Worm (Caenorhabditis elegans) whole organism, L4 larva: ENCODE results near the gene tsr-1.
A peak's percentile ranks its signal among the peaks of the same experiment; 100 is the strongest.

Source experiments
- F26F4.8 ChIP-seq: fragments of 200-800 bp; sonication (Bioruptor generic); conservative IDR thresholded peaks from 2 replicates; pipeline ENCODE4 v1.3.6; 2022; ENCODE audit warnings: missing genetic modification characterization, missing compliant biosample characterization
- Y48G9A.11 ChIP-seq: fragments of 200-800 bp; sonication (Bioruptor generic); IDR thresholded peaks from 2 replicates; pipeline ENCODE4 v1.3.6; 2022; ENCODE audit warnings: missing genetic modification reagents, missing genetic modification characterization, missing compliant biosample characterization
- aha-1 ChIP-seq: fragments of 150-350 bp; peaks from one replicate; lab custom pipeline; 2014; ENCODE audit warnings: missing biosample characterization, missing genetic modification characterization
- ama-1 ChIP-seq: fragments of 150-350 bp; optimal IDR thresholded peaks from 2 replicates; lab custom pipeline; 2014; ENCODE audit warnings: inconsistent platforms, mixed read lengths
- ceh-62 ChIP-seq: sonication (generic microtip); optimal IDR thresholded peaks from 2 replicates; lab custom pipeline; 2017; ENCODE audit warnings: missing biosample characterization, missing genetic modification characterization
- duxl-1 ChIP-seq: sonication (generic microtip); optimal IDR thresholded peaks from 2 replicates; lab custom pipeline; 2016; ENCODE audit warnings: mild to moderate bottlenecking, missing genetic modification characterization, moderate library complexity, missing compliant biosample characterization; ENCODE audit not compliant: poor library complexity
- hmg-1.1 ChIP-seq: fragments of 200-800 bp; sonication (Bioruptor generic); IDR thresholded peaks from 2 replicates; pipeline ENCODE4 v1.3.6; 2022; ENCODE audit warnings: missing genetic modification reagents, missing genetic modification characterization, missing compliant biosample characterization
- lin-13 ChIP-seq: fragments of 150-350 bp; optimal IDR thresholded peaks from 2 replicates; lab custom pipeline; 2014; ENCODE audit warnings: missing biosample characterization, missing genetic modification reagents, missing genetic modification characterization
- lin-15B ChIP-seq: fragments of 150-350 bp; sonication (generic microtip); optimal IDR thresholded peaks from 3 replicates; lab custom pipeline; 2014; ENCODE audit warnings: missing biosample characterization, missing genetic modification characterization
- madf-5 ChIP-seq, 2 experiments: fragments of 200-800 bp; sonication (Bioruptor generic); IDR thresholded peaks; 2 replicates each; pipeline ENCODE4 v1.3.6; 2022; ENCODE audit warnings: missing compliant biosample characterization in 2 of 2, missing genetic modification characterization in 2 of 2
- mxl-2 ChIP-seq: fragments of 200-800 bp; sonication (Bioruptor generic); conservative IDR thresholded peaks from 2 replicates; pipeline ENCODE4 v1.3.6; 2022; ENCODE audit warnings: missing genetic modification reagents, missing genetic modification characterization, missing compliant biosample characterization
- nhr-28 ChIP-seq: fragments of 150-350 bp; optimal IDR thresholded peaks from 2 replicates; lab custom pipeline; 2014; ENCODE audit warnings: missing biosample characterization, missing genetic modification characterization
- pha-4 ChIP-seq, 2 experiments: fragments of 150-350 bp in 1 of 2; fragments of 200-800 bp in 1 of 2; sonication (Bioruptor generic) in 1 of 2; IDR thresholded peaks in 1 of 2; optimal IDR thresholded peaks in 1 of 2; 2 replicates each; pipeline versions ENCODE4 v1.3.6 to Lab custom; 2014 to 2022; ENCODE audit warnings: missing genetic modification characterization in 2 of 2, missing genetic modification reagents in 2 of 2, missing biosample characterization in 1 of 2, missing compliant biosample characterization in 1 of 2
- pqm-1 ChIP-seq: sonication (generic microtip); optimal IDR thresholded peaks from 2 replicates; lab custom pipeline; 2017; ENCODE audit warnings: missing biosample characterization, missing genetic modification characterization
- rbr-2 ChIP-seq: sonication (generic microtip); optimal IDR thresholded peaks from 2 replicates; lab custom pipeline; 2016; ENCODE audit warnings: missing genotype, missing genetic modification characterization, missing compliant biosample characterization
- set-16 ChIP-seq: fragments of 200-800 bp; sonication (Bioruptor generic); IDR thresholded peaks from 2 replicates; pipeline ENCODE4 v1.3.6; 2022; ENCODE audit warnings: missing genetic modification reagents, missing genetic modification characterization, missing compliant biosample characterization

The tsr-1 gene

ce11 chrII:2411093-2411492, 62.1 kb downstream of the tsr-1 start:
- TF ChIP-seq lin-15B (tag; lab: Kevin White, UChicago) (no peak), ama-1 (lab: Kevin White, UChicago) (no peak), F26F4.8 (GFP tag; lab: Robert Waterston, UW) (no peak), madf-5 (GFP tag; IDR thresholded peaks at IDR 0.05; lab: Robert Waterston, UW) (0 out of 4 replicates have a peak, but pooled peaks of 1 of the 2 experiments have one; percentile 22), pqm-1 (no peak), aha-1 (tag; lab: Kevin White, UChicago) (peak; percentile 82), pha-4 (GFP tag; IDR thresholded peaks at IDR 0.05; lab: Robert Waterston, UW) (no peak), pha-4 (tag; optimal IDR thresholded peaks at IDR 0.05; lab: Kevin White, UChicago) (no peak), rbr-2 (tag; lab: Kevin White, UChicago) (no peak), hmg-1.1 (no peak), duxl-1 (tag; lab: Kevin White, UChicago) (no peak), Y48G9A.11 (GFP tag; lab: Robert Waterston, UW) (no peak), lin-13 (GFP tag; lab: Kevin White, UChicago) (no peak), mxl-2 (GFP tag; lab: Robert Waterston, UW) (no peak), set-16 (GFP tag; lab: Robert Waterston, UW) (peak; percentile 56; the same call in 1 of the 2 replicates), ceh-62 (tag; lab: Kevin White, UChicago) (no peak), nhr-28 (tag; lab: Kevin White, UChicago) (no peak)
